Worm (Caenorhabditis elegans) whole organism, L4/young adult: ENCODE data around the gene nhr-111.

Experiments
- W03F9.2 ChIP-seq: fragments of 150-350 bp; optimal IDR thresholded peaks from 2 replicates; lab custom pipeline; 2014; ENCODE audit warnings: missing biosample characterization, missing genetic modification characterization
- dao-5 ChIP-seq: sonication (generic microtip); optimal IDR thresholded peaks from 2 replicates; lab custom pipeline; 2016; ENCODE audit warnings: missing genotype, missing genetic modification characterization, moderate library complexity, missing compliant biosample characterization
- him-1 ChIP-seq: sonication (generic microtip); optimal IDR thresholded peaks from 2 replicates; lab custom pipeline; 2016; ENCODE audit warnings: missing genotype, missing genetic modification reagents, missing genetic modification characterization, missing compliant biosample characterization

- TF ChIP-seq dao-5 (no peak), W03F9.2 (tag; lab: Kevin White, UChicago) (no peak), him-1 (no peak)
Observed at ce11 chrV:16124739-16125138, at the start of gene nhr-111.
